Worm (Caenorhabditis elegans): ENCODE measurements around the gene C23H5.11.
A peak's percentile ranks its signal among the peaks of the same experiment; 100 is the strongest.

The C23H5.11 gene

DNA sequence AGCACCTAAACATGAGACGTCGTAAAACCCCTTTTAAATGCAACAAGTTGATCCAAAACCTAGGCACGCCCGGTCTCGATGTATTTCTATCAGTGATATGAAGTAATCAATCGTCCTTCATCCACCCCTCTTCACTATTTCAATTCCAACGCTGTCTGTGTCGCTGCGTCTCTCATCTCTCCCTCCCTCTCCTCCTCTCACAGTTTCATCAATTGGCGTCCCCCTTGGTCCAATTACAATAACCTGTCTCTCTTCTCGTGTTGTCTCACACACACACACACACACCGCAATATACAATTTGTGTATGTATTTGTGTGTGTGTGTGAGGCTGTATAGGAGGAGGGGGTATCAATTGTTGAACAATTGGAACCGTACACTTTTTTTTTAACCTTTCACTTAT is 16.5 kb downstream of the C23H5.11 start:
- TF ChIP-seq drap-1 (GFP tag; optimal IDR thresholded peaks at IDR 0.05) = peak; percentile 24
- TF ChIP-seq mls-2 (tag; optimal IDR thresholded peaks at IDR 0.05) = no peak
- no peak for TF ChIP-seq unc-62 (GFP tag; optimal IDR thresholded peaks at IDR 0.05)
- no peak for TF ChIP-seq snpc-4 (tag; optimal IDR thresholded peaks at IDR 0.05)
- TF ChIP-seq lin-32 (GFP tag; optimal IDR thresholded peaks at IDR 0.05) = no peak
- TF ChIP-seq elt-1 (tag; optimal IDR thresholded peaks at IDR 0.05; ENCODE audit: borderline replicate concordance, insufficient read depth) = no peak
- no peak for TF ChIP-seq bed-3 (GFP tag; optimal IDR thresholded peaks at IDR 0.05)

DNA sequence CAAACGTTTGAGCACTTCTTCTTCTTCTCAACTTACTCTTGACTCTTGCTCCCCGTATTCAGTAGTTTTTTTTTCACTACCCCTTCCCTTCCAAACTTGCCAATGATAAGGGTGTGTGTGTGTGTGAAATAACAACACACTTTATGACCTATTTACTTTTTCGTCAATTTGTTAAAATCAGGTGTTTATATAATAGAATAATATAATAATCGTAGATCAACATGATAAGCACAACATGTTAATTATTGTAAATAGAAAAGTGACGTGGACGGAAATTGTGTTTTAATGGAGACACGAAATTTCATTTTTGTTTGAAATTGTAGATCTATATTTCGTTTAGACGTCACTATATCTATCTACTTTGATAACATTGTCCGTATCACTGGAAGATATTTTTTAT is 19.3 kb downstream of the C23H5.11 start:
- no peak for TF ChIP-seq nhr-76 (tag; optimal IDR thresholded peaks at IDR 0.05)
- no peak for TF ChIP-seq lin-32 (GFP tag; optimal IDR thresholded peaks at IDR 0.05)
- TF ChIP-seq ceh-83 (GFP tag; optimal IDR thresholded peaks at IDR 0.05) = no peak
- no peak for TF ChIP-seq unc-39 (tag; optimal IDR thresholded peaks at IDR 0.05)
- TF ChIP-seq hlh-1 (tag; optimal IDR thresholded peaks at IDR 0.05) = no peak
- TF ChIP-seq snpc-4 (tag; optimal IDR thresholded peaks at IDR 0.05) = no peak
- TF ChIP-seq flh-1 (GFP tag; optimal IDR thresholded peaks at IDR 0.05) = no peak
- no peak for TF ChIP-seq ces-1 (GFP tag; optimal IDR thresholded peaks at IDR 0.05)
- TF ChIP-seq ceh-43 (GFP tag; optimal IDR thresholded peaks at IDR 0.05) = no peak

DNA sequence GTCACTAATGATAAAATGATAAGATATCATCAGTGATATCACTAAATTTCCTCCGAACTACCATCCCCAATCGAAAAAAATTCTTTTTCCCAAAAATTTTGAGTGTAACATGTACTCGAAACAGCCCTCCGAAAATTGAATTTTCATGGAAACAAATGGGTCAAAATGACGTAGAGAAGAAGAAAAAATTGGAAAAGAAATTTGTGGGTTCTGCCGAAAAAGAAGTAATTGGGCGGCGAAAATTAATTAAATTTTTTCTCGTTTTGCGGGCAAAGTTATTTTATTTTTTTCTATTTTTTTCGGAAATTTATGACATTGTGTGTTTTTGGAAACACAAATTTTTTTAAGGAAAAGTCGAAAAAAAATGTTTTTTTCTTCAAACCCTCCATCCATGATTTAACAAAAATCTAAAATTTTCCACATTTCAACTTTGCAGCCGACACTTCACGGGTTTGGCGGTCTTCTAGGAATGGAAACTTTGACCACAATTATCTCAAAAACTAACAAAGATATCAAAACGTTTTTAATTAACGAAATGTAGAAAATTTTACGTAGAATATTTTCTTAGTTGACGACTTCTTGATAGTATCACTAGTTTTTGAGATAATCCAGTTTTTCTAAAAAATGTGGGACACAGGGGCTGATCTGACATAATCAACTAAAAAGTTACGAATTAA is 22.4 kb downstream of the C23H5.11 start:
- no peak for TF ChIP-seq lin-13 (tag; optimal IDR thresholded peaks at IDR 0.05)
- peak; percentile 65 for TF ChIP-seq ces-1 (GFP tag; optimal IDR thresholded peaks at IDR 0.05)

DNA sequence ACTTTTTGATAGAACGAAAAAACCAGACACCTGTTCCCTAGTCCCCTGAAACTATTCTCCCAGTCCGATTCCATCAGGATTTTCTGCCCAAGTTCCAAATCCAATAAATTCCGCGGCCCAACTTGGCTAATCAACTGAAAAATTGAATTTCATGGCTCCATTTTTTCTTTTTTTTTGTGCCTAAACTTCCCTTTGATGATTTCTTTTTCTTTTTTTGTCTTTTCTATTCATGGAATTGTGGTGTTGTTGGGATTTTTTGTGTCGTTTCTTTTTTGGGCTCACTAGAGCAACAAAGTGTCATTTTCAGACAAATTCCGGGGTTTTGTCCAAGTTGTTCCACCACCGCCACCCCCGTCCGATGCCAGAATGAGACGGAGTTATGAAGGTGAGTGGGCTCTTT is 33.8 kb downstream of the C23H5.11 start, which contains the start of gene arrd-26:
Gene arrd-26 (plus strand): TSS at position 301 of the 400 bp plus-strand sequence.
- no peak for TF ChIP-seq cnd-1 (tag; optimal IDR thresholded peaks at IDR 0.05)
- TF ChIP-seq lsy-2 (tag; optimal IDR thresholded peaks at IDR 0.05) = no peak
- TF ChIP-seq ztf-11 (tag; optimal IDR thresholded peaks at IDR 0.05) = no peak
- no peak for TF ChIP-seq ceh-43 (GFP tag; optimal IDR thresholded peaks at IDR 0.05)
- TF ChIP-seq ces-1 (GFP tag; optimal IDR thresholded peaks at IDR 0.05) = peak; percentile 24
- no peak for TF ChIP-seq ceh-39 (tag; optimal IDR thresholded peaks at IDR 0.05)
- no peak for TF ChIP-seq mls-2 (tag; optimal IDR thresholded peaks at IDR 0.05)

DNA sequence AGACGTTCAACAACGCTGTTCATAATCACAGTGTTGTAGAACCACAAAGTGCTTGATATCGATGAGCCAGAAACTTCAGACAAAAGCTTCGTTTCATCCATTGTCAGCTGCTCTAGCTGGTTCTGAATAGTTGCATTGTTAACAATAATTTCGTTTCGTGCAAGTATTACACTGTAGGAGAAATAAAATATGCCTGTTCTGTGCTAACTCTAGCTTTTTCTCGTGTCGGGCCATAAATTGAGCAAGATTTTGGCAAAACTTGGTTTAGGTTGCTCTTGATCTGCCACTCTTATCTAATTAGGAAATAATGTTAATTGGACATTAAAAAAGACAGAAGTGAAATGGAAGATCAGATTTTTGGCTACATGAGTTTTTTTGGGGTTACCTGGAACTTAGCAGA is 40.7 kb downstream of the C23H5.11 start, which contains the start of gene R05C11.2:
Gene R05C11.2 (minus strand): TSS at position 101 of the 400 bp plus-strand sequence.
- TF ChIP-seq sptf-1 (tag; optimal IDR thresholded peaks at IDR 0.05) = no peak
- no peak for TF ChIP-seq snpc-4 (tag; optimal IDR thresholded peaks at IDR 0.05)
- no peak for TF ChIP-seq unc-39 (tag; optimal IDR thresholded peaks at IDR 0.05)
- TF ChIP-seq nhr-2 (tag; optimal IDR thresholded peaks at IDR 0.05) = no peak
- no peak for TF ChIP-seq M03D4.4 (tag; optimal IDR thresholded peaks at IDR 0.05)
- no peak for TF ChIP-seq blmp-1 (tag; optimal IDR thresholded peaks at IDR 0.05)
- TF ChIP-seq zip-8 (tag; optimal IDR thresholded peaks at IDR 0.05) = no peak
- no peak for TF ChIP-seq mab-5 (tag; optimal IDR thresholded peaks at IDR 0.05)
- no peak for TF ChIP-seq nhr-28 (tag; optimal IDR thresholded peaks at IDR 0.05)

DNA sequence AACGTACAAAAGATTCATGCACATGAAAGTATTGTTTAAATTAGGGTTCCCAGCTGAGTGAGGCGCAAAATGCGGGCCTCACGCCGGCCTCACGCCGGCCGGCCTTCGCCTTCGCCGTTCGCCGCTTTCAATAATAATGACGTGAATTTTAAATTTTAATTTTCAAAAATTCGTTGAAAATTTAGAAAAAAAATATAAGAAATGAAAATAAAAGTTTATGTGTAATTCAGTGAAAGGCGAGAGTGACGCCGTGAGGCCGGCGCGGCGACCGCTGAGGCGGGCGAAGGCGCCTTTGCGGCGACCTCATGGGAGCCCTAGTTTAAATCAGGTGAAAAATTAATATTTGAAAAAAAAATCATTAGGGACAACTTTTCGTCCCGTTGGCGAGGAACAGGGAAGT is 42.2 kb downstream of the C23H5.11 start:
- no peak for TF ChIP-seq bed-3 (GFP tag; optimal IDR thresholded peaks at IDR 0.05)
- TF ChIP-seq ham-2 (GFP tag; optimal IDR thresholded peaks at IDR 0.05) = no peak
- TF ChIP-seq sem-2 (GFP tag; optimal IDR thresholded peaks at IDR 0.05) = no peak
- no peak for TF ChIP-seq lin-32 (GFP tag; optimal IDR thresholded peaks at IDR 0.05)
- TF ChIP-seq pha-4 (tag; optimal IDR thresholded peaks at IDR 0.05) = no peak
- no peak for TF ChIP-seq ceh-83 (GFP tag; optimal IDR thresholded peaks at IDR 0.05)
- TF ChIP-seq snpc-4 (tag; optimal IDR thresholded peaks at IDR 0.05) = no peak
- no peak for TF ChIP-seq ceh-43 (GFP tag; optimal IDR thresholded peaks at IDR 0.05)
- TF ChIP-seq nhr-76 (tag; optimal IDR thresholded peaks at IDR 0.05) = no peak
- no peak for TF ChIP-seq ztf-11 (tag; optimal IDR thresholded peaks at IDR 0.05)
